Fruit fly (Drosophila melanogaster) whole organism: ENCODE results near the gene Taf7.

Source experiments
- CG8478 ChIP-seq: fragments of >200 bp; optimal IDR thresholded peaks from 2 replicates; lab custom pipeline; 2018; ENCODE audit warnings: inconsistent platforms
- pan ChIP-seq: fragments of >200 bp; optimal IDR thresholded peaks from 2 replicates; lab custom pipeline; 2017

DNA sequence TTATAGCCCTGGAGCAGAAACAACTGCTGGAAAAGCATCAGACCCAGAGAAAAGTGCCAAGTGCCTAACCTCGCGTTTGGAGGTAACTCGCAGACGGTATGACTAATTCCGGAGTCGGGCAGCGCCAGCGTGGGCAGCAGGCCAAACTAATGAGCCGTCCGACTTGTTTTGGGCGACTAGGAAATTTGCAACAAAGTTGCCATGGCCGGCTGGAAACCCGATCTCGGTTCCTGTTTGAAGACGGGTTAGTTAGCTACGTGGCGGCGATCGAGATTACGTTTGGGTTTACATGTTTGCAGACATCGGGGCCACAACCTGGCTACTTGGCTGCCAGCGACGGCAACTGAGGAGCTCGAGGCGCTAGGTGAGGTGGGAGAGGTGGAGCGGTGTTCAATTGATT lies 49.9 kb downstream of the Taf7 start:
- TF ChIP-seq CG8478 (lab: Kevin White, UChicago), result no peak
- TF ChIP-seq pan (lab: Kevin White, UChicago), result no peak
